Fruit fly (Drosophila melanogaster) whole organism, embryonic: ENCODE results near the gene Usp30.

Experiments
- Atf3 ChIP-seq: fragments of 200-800 bp; sonication (Bioruptor generic); optimal IDR thresholded peaks from 3 replicates; lab custom pipeline; 2016; ENCODE audit warnings: missing biosample characterization, missing genetic modification characterization
- CG10366 ChIP-seq: fragments of 200-800 bp; sonication (Bioruptor generic); IDR thresholded peaks from 2 replicates; pipeline ENCODE4 v1.3.6; 2022; ENCODE audit warnings: missing biosample characterization, missing genetic modification characterization
- CG10959 ChIP-seq: fragments of 200-800 bp; sonication (Bioruptor generic); IDR thresholded peaks from 2 replicates; pipeline ENCODE4 v1.3.6; 2022; ENCODE audit warnings: missing biosample characterization, missing genetic modification characterization
- CG13624 ChIP-seq: fragments of 200-800 bp; sonication (Bioruptor generic); optimal IDR thresholded peaks from 2 replicates; lab custom pipeline; 2016; ENCODE audit warnings: missing biosample characterization, missing genetic modification characterization
- CG13894 ChIP-seq: fragments of 200-800 bp; sonication (Bioruptor generic); optimal IDR thresholded peaks from 3 replicates; lab custom pipeline; 2018; ENCODE audit warnings: missing biosample characterization, mild to moderate bottlenecking, missing genetic modification characterization, moderate library complexity
- CG14014 ChIP-seq: fragments of 200-800 bp; sonication (Bioruptor generic); IDR thresholded peaks from 2 replicates; pipeline ENCODE4 v1.3.6; 2022; ENCODE audit warnings: missing biosample characterization, missing genetic modification characterization
- CG14860 ChIP-seq: fragments of 200-800 bp; sonication (Bioruptor generic); IDR thresholded peaks from 3 replicates; pipeline ENCODE4 v1.3.6; 2022; ENCODE audit warnings: missing biosample characterization, missing genetic modification characterization; ENCODE audit not compliant: partially characterized antibody
- CG15269 ChIP-seq: fragments of 200-800 bp; sonication (Bioruptor generic); optimal IDR thresholded peaks from 2 replicates; lab custom pipeline; 2018; ENCODE audit warnings: missing biosample characterization, mild to moderate bottlenecking, missing genetic modification characterization, moderate library complexity
- CG16779 ChIP-seq: fragments of 200-800 bp; sonication (Bioruptor generic); IDR thresholded peaks from 2 replicates; pipeline ENCODE4 v1.3.6; 2022; ENCODE audit warnings: missing biosample characterization, missing genetic modification characterization
- CG17359 ChIP-seq: fragments of 200-800 bp; sonication (Bioruptor generic); optimal IDR thresholded peaks from 3 replicates; lab custom pipeline; 2018; ENCODE audit warnings: missing biosample characterization, mild to moderate bottlenecking, missing genetic modification characterization, moderate library complexity
- CG17802 ChIP-seq: fragments of 200-800 bp; sonication (Bioruptor generic); optimal IDR thresholded peaks from 2 replicates; lab custom pipeline; 2018; ENCODE audit warnings: missing biosample characterization, mild to moderate bottlenecking, missing genetic modification characterization, moderate library complexity
- CG2129 ChIP-seq: fragments of 200-800 bp; sonication (Bioruptor generic); IDR thresholded peaks from 2 replicates; pipeline ENCODE4 v1.3.6; 2022; ENCODE audit warnings: missing biosample characterization, missing genetic modification characterization; ENCODE audit not compliant: partially characterized antibody
- CG6813 ChIP-seq: fragments of 200-800 bp; sonication (Bioruptor generic); optimal IDR thresholded peaks from 2 replicates; lab custom pipeline; 2017; ENCODE audit warnings: missing biosample characterization, missing genetic modification characterization, mild to moderate bottlenecking, moderate library complexity, missing genetic modification reagents
- D19B ChIP-seq: fragments of 200-800 bp; sonication (Bioruptor generic); optimal IDR thresholded peaks from 2 replicates; lab custom pipeline; 2017; ENCODE audit warnings: missing biosample characterization, mild to moderate bottlenecking, missing genetic modification characterization
- Dbx ChIP-seq: fragments of 200-800 bp; sonication (Bioruptor generic); IDR thresholded peaks from 3 replicates; pipeline ENCODE4 v1.3.6; 2022; ENCODE audit warnings: missing biosample characterization, missing genetic modification characterization
- Fer1 ChIP-seq: fragments of 200-800 bp; sonication (Bioruptor generic); optimal IDR thresholded peaks from 2 replicates; lab custom pipeline; 2017; ENCODE audit warnings: missing biosample characterization, mild to moderate bottlenecking, missing genetic modification characterization
- HLH3B ChIP-seq: fragments of 200-800 bp; sonication (Bioruptor generic); IDR thresholded peaks from 2 replicates; pipeline ENCODE4 v1.3.6; 2022; ENCODE audit warnings: missing biosample characterization, missing genetic modification characterization
- Hey ChIP-seq: fragments of 200-800 bp; sonication (Bioruptor generic); optimal IDR thresholded peaks from 3 replicates; lab custom pipeline; 2018; ENCODE audit warnings: missing biosample characterization, mild to moderate bottlenecking, missing genetic modification characterization
- Kr ChIP-seq: fragments of 200-800 bp; sonication (Bioruptor generic); optimal IDR thresholded peaks from 2 replicates; lab custom pipeline; 2017; ENCODE audit warnings: missing biosample characterization, mild to moderate bottlenecking, missing genetic modification characterization
- Mad ChIP-seq: fragments of 200-800 bp; sonication (Bioruptor generic); optimal IDR thresholded peaks from 2 replicates; lab custom pipeline; 2016; ENCODE audit warnings: missing biosample characterization, missing genetic modification characterization
- Max ChIP-seq: fragments of 200-800 bp; sonication (Bioruptor generic); optimal IDR thresholded peaks from 2 replicates; lab custom pipeline; 2016; ENCODE audit warnings: missing biosample characterization, mild to moderate bottlenecking, missing genetic modification characterization
- NFAT ChIP-seq: fragments of 200-800 bp; sonication (Bioruptor generic); IDR thresholded peaks from 2 replicates; pipeline ENCODE4 v1.3.6; 2022; ENCODE audit warnings: missing biosample characterization, missing genetic modification characterization
- NfI ChIP-seq: fragments of 200-800 bp; sonication (Bioruptor generic); optimal IDR thresholded peaks from 3 replicates; lab custom pipeline; 2018; ENCODE audit warnings: missing biosample characterization, mild to moderate bottlenecking, missing genetic modification characterization, moderate library complexity
- Scr ChIP-seq: fragments of 200-800 bp; sonication (Bioruptor generic); IDR thresholded peaks from 2 replicates; pipeline ENCODE4 v1.3.6; 2022; ENCODE audit warnings: missing biosample characterization, missing genetic modification characterization; ENCODE audit not compliant: partially characterized antibody
- Sox100B ChIP-seq: fragments of 200-800 bp; sonication (Bioruptor generic); optimal IDR thresholded peaks from 3 replicates; lab custom pipeline; 2018; ENCODE audit warnings: missing biosample characterization, mild to moderate bottlenecking, missing genetic modification characterization
- Taf1 ChIP-seq: fragments of 200-800 bp; sonication (Bioruptor generic); IDR thresholded peaks from 2 replicates; pipeline ENCODE4 v1.3.6; 2022; ENCODE audit warnings: missing biosample characterization, missing genetic modification characterization
- Tbp ChIP-seq: fragments of >200 bp; optimal IDR thresholded peaks from 2 replicates; lab custom pipeline; 2018; ENCODE audit warnings: missing biosample characterization, missing genetic modification characterization
- Trl ChIP-seq, 3 experiments: fragments of >200 bp in 2 of 3; fragments of 200-800 bp in 1 of 3; sonication (Bioruptor generic) in 1 of 3; optimal IDR thresholded peaks; 2 replicates in 1 of 3; 3 replicates in 2 of 3; lab custom pipeline; 2016 to 2017; ENCODE audit warnings: missing biosample characterization in 1 of 3, missing genetic modification characterization in 1 of 3
- ato ChIP-seq: fragments of 200-800 bp; sonication (Bioruptor generic); IDR thresholded peaks from 2 replicates; pipeline ENCODE4 v1.3.6; 2022; ENCODE audit warnings: missing biosample characterization, missing genetic modification characterization; ENCODE audit not compliant: partially characterized antibody
- bcd ChIP-seq: fragments of 200-800 bp; sonication (Bioruptor generic); optimal IDR thresholded peaks from 2 replicates; lab custom pipeline; 2017; ENCODE audit warnings: missing biosample characterization, mild to moderate bottlenecking, missing genetic modification characterization
- br ChIP-seq: fragments of >200 bp; optimal IDR thresholded peaks from 2 replicates; lab custom pipeline; 2017
- cad ChIP-seq: fragments of >200 bp; optimal IDR thresholded peaks from 2 replicates; lab custom pipeline; 2017; ENCODE audit warnings: missing biosample characterization, missing genetic modification characterization
- corto ChIP-seq: fragments of 200-800 bp; sonication (Bioruptor generic); optimal IDR thresholded peaks from 2 replicates; lab custom pipeline; 2016; ENCODE audit warnings: missing biosample characterization, mild to moderate bottlenecking, missing genetic modification characterization, moderate library complexity
- dm ChIP-seq: fragments of 200-800 bp; sonication (Bioruptor generic); optimal IDR thresholded peaks from 3 replicates; lab custom pipeline; 2016; ENCODE audit warnings: missing biosample characterization, missing genetic modification characterization
- dmrt99B ChIP-seq: fragments of 200-800 bp; sonication (Bioruptor generic); optimal IDR thresholded peaks from 2 replicates; lab custom pipeline; 2018; ENCODE audit warnings: missing biosample characterization, mild to moderate bottlenecking, missing genetic modification characterization, moderate library complexity
- fd102C ChIP-seq: fragments of 200-800 bp; sonication (Bioruptor generic); optimal IDR thresholded peaks from 2 replicates; lab custom pipeline; 2018; ENCODE audit warnings: missing biosample characterization, mild to moderate bottlenecking, missing genetic modification characterization, moderate library complexity
- gem ChIP-seq: fragments of 200-800 bp; sonication (Bioruptor generic); optimal IDR thresholded peaks from 2 replicates; lab custom pipeline; 2019; ENCODE audit warnings: missing biosample characterization, mild to moderate bottlenecking, missing genetic modification characterization, moderate library complexity
- gfzf ChIP-seq: fragments of 200-800 bp; sonication (Bioruptor generic); optimal IDR thresholded peaks from 2 replicates; lab custom pipeline; 2016; ENCODE audit warnings: missing biosample characterization, mild to moderate bottlenecking, missing genetic modification characterization, moderate library complexity
- her ChIP-seq: fragments of 200-800 bp; sonication (Bioruptor generic); optimal IDR thresholded peaks from 2 replicates; lab custom pipeline; 2016; ENCODE audit warnings: missing biosample characterization, missing genetic modification characterization
- inv ChIP-seq: fragments of 200-800 bp; sonication (Bioruptor generic); IDR thresholded peaks from 2 replicates; pipeline ENCODE4 v1.3.6; 2022; ENCODE audit warnings: missing biosample characterization, missing genetic modification characterization; ENCODE audit not compliant: partially characterized antibody
- jing ChIP-seq: fragments of 200-800 bp; sonication (Bioruptor generic); optimal IDR thresholded peaks from 2 replicates; lab custom pipeline; 2018; ENCODE audit warnings: missing biosample characterization, mild to moderate bottlenecking, missing genetic modification characterization
- oc ChIP-seq: fragments of 200-800 bp; sonication (Bioruptor generic); optimal IDR thresholded peaks from 2 replicates; lab custom pipeline; 2018; ENCODE audit warnings: missing biosample characterization, mild to moderate bottlenecking, missing genetic modification characterization, moderate library complexity
- org-1 ChIP-seq: fragments of 200-800 bp; sonication (Bioruptor generic); optimal IDR thresholded peaks from 2 replicates; lab custom pipeline; 2017; ENCODE audit warnings: missing biosample characterization, missing genetic modification characterization
- pfk ChIP-seq: fragments of 200-800 bp; sonication (Bioruptor generic); optimal IDR thresholded peaks from 2 replicates; lab custom pipeline; 2018; ENCODE audit warnings: missing biosample characterization, mild to moderate bottlenecking, missing genetic modification characterization, moderate library complexity
- repo ChIP-seq: fragments of 200-800 bp; sonication (Bioruptor generic); optimal IDR thresholded peaks from 2 replicates; lab custom pipeline; 2016; ENCODE audit warnings: missing biosample characterization, missing genetic modification characterization
- schlank ChIP-seq: fragments of 200-800 bp; sonication (Bioruptor generic); optimal IDR thresholded peaks from 2 replicates; lab custom pipeline; 2018; ENCODE audit warnings: missing biosample characterization, mild to moderate bottlenecking, missing genetic modification characterization
- sug ChIP-seq: fragments of 200-800 bp; optimal IDR thresholded peaks from 2 replicates; lab custom pipeline; 2019; ENCODE audit warnings: missing biosample characterization, mild to moderate bottlenecking, missing genetic modification characterization, moderate library complexity
- yki ChIP-seq: fragments of >200 bp; optimal IDR thresholded peaks from 3 replicates; lab custom pipeline; 2018

The Usp30 gene

DNA sequence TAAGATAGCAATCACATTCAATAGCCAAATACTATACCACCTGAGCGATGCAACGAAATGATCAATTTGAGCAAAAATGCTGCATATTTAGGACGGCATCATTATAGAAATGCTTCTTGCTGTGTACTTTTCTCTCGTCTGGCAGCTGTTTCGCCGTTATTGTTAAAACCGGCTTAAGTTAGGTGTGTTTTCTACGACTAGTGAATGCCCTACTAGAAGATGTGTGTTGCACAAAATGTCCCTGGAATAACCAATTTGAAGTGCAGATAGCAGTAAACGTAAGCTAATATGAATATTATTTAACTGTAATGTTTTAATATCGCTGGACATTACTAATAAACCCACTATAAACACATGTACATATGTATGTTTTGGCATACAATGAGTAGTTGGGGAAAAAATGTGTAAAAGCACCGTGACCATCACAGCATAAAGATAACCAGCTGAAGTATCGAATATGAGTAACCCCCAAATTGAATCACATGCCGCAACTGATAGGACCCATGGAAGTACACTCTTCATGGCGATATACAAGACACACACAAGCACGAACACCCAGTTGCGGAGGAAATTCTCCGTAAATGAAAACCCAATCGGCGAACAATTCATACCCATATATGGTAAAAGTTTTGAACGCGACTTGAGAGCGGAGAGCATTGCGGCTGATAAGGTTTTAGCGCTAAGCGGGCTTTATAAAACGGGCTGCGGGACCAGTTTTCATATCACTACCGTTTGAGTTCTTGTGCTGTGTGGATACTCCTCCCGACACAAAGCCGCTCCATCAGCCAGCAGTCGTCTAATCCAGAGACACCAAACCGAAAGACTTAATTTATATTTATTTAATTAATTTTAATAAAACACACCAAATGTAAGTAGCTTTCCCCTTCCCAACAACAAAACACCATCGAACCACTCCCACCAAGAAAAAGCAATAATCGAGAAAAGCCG is 20.8 kb upstream of the Usp30 start, which contains the start of gene Act5C (continued):
- TF ChIP-seq inv (no peak), dm (GFP tag; lab: Kevin White, UChicago) (peak; percentile 89), CG6813 (peak; percentile 88), cad (GFP tag; lab: Kevin White, UChicago) (no peak), schlank (tag; lab: Kevin White, UChicago) (peak; percentile 85), br (lab: Kevin White, UChicago) (no peak), jing (GFP tag; lab: Kevin White, UChicago) (peak; percentile 91), pfk (GFP tag; lab: Kevin White, UChicago) (no peak), yki (lab: Kevin White, UChicago) (no peak), bcd (peak; percentile 94), CG17802 (tag; lab: Kevin White, UChicago) (peak; percentile 88), CG14860 (GFP tag; lab: Robert Waterston, UW) (no peak), gfzf (GFP tag; lab: Kevin White, UChicago) (peak; percentile 11), sug (peak; percentile 85), Tbp (GFP tag; lab: Kevin White, UChicago) (no peak), ato (GFP tag; lab: Robert Waterston, UW) (0 out of 2 replicates have a peak, but pooled peaks have one; percentile 23), Fer1 (GFP tag; lab: Kevin White, UChicago) (peak; percentile 89), CG10366 (peak; percentile 91), Taf1 (GFP tag; lab: Robert Waterston, UW) (peak; percentile 72), CG2129 (GFP tag; lab: Robert Waterston, UW) (no peak), Scr (GFP tag; lab: Robert Waterston, UW) (no peak), Kr (GFP tag; lab: Kevin White, UChicago) (peak; percentile 69), CG14014 (GFP tag; lab: Robert Waterston, UW) (peak; percentile 94), repo (peak; percentile 95), Trl (optimal IDR thresholded peaks at IDR 0.05; lab: Kevin White, UChicago) (peak; percentile 52 to 68), Trl (GFP tag; optimal IDR thresholded peaks at IDR 0.05; lab: Kevin White, UChicago) (peak; percentile 96), CG16779 (GFP tag; lab: Robert Waterston, UW) (0 out of 2 replicates have a peak, but pooled peaks have one; percentile 73), HLH3B (peak; percentile 94), Dbx (GFP tag; lab: Robert Waterston, UW) (peak; percentile 89; the same call in 2 of the 3 replicates), dmrt99B (tag; lab: Kevin White, UChicago) (peak; percentile 95), fd102C (GFP tag; lab: Kevin White, UChicago) (peak; percentile 91), Sox100B (GFP tag; lab: Kevin White, UChicago) (peak; percentile 88), oc (tag; lab: Kevin White, UChicago) (peak; percentile 95), CG10959 (GFP tag; lab: Robert Waterston, UW) (peak; percentile 94), CG13624 (peak; percentile 94), Max (GFP tag; lab: Kevin White, UChicago) (peak; percentile 91), CG15269 (tag; lab: Kevin White, UChicago) (peak; percentile 94), CG13894 (tag; lab: Kevin White, UChicago) (peak; percentile 79), Mad (GFP tag; lab: Kevin White, UChicago) (peak; percentile 96), org-1 (GFP tag; lab: Kevin White, UChicago) (peak; percentile 93), NFAT (GFP tag; lab: Robert Waterston, UW) (peak; percentile 89), D19B (GFP tag; lab: Kevin White, UChicago) (peak; percentile 76), NfI (GFP tag; lab: Kevin White, UChicago) (peak; percentile 91), gem (peak; percentile 97), corto (GFP tag; lab: Kevin White, UChicago) (no peak), CG17359 (peak; percentile 95), Hey (tag; lab: Kevin White, UChicago) (peak; percentile 43), Atf3 (GFP tag; lab: Kevin White, UChicago) (peak; percentile 85), her (GFP tag; lab: Kevin White, UChicago) (peak; percentile 92)
